Fruit fly (Drosophila melanogaster) whole organism, embryonic: ENCODE measurements around the gene Edg91.

Experiments
- Antp ChIP-seq: fragments of 200-800 bp; sonication (Bioruptor generic); optimal IDR thresholded peaks from 3 replicates; lab custom pipeline; 2016; ENCODE audit warnings: missing biosample characterization, missing genetic modification characterization
- Atf-2 ChIP-seq: fragments of 200-800 bp; sonication (Bioruptor generic); optimal IDR thresholded peaks from 2 replicates; lab custom pipeline; 2016; ENCODE audit warnings: missing biosample characterization, missing genetic modification characterization
- CG10366 ChIP-seq: fragments of 200-800 bp; sonication (Bioruptor generic); IDR thresholded peaks from 2 replicates; pipeline ENCODE4 v1.3.6; 2022; ENCODE audit warnings: missing biosample characterization, missing genetic modification characterization
- CG11504 ChIP-seq: fragments of 200-800 bp; sonication (Bioruptor generic); optimal IDR thresholded peaks from 3 replicates; lab custom pipeline; 2019; ENCODE audit warnings: missing biosample characterization, mild to moderate bottlenecking, missing genetic modification characterization, moderate library complexity
- CG12071 ChIP-seq: fragments of 200-800 bp; sonication (Bioruptor generic); optimal IDR thresholded peaks from 3 replicates; lab custom pipeline; 2018; ENCODE audit warnings: missing biosample characterization, mild to moderate bottlenecking, missing genetic modification characterization
- CG14710 ChIP-seq: fragments of 200-800 bp; sonication (Bioruptor generic); optimal IDR thresholded peaks from 3 replicates; lab custom pipeline; 2019; ENCODE audit warnings: missing biosample characterization, mild to moderate bottlenecking, missing genetic modification characterization, moderate library complexity
- CG16813 ChIP-seq: fragments of 200-800 bp; sonication (Bioruptor generic); IDR thresholded peaks from 3 replicates; pipeline ENCODE4 v1.3.6; 2022; ENCODE audit warnings: missing biosample characterization, missing genetic modification characterization; ENCODE audit not compliant: partially characterized antibody
- CG17829 ChIP-seq: fragments of 200-800 bp; optimal IDR thresholded peaks from 2 replicates; lab custom pipeline; 2019; ENCODE audit warnings: missing biosample characterization, mild to moderate bottlenecking, missing genetic modification characterization, moderate library complexity
- CG18476 ChIP-seq: fragments of 200-800 bp; sonication (Bioruptor generic); optimal IDR thresholded peaks from 2 replicates; lab custom pipeline; 2016; ENCODE audit warnings: missing biosample characterization, mild to moderate bottlenecking, missing genetic modification characterization
- CG18619 ChIP-seq: fragments of 200-800 bp; sonication (Bioruptor generic); optimal IDR thresholded peaks from 3 replicates; lab custom pipeline; 2017; ENCODE audit warnings: missing biosample characterization, mild to moderate bottlenecking, missing genetic modification characterization
- CG2712 ChIP-seq: fragments of 200-800 bp; optimal IDR thresholded peaks from 3 replicates; lab custom pipeline; 2019; ENCODE audit warnings: missing biosample characterization, mild to moderate bottlenecking, missing genetic modification characterization, moderate library complexity
- CG30431 ChIP-seq: fragments of 200-800 bp; sonication (Bioruptor generic); optimal IDR thresholded peaks from 2 replicates; lab custom pipeline; 2017; ENCODE audit warnings: missing biosample characterization, missing genetic modification characterization
- CG4424 ChIP-seq: fragments of 200-800 bp; sonication (Bioruptor generic); optimal IDR thresholded peaks from 3 replicates; lab custom pipeline; 2016; ENCODE audit warnings: missing biosample characterization, missing genetic modification characterization
- CG6654 ChIP-seq: fragments of 200-800 bp; sonication (Bioruptor generic); optimal IDR thresholded peaks from 2 replicates; lab custom pipeline; 2017; ENCODE audit warnings: missing biosample characterization, mild to moderate bottlenecking, missing genetic modification characterization
- CG7963 ChIP-seq: fragments of 200-800 bp; sonication (Bioruptor generic); IDR thresholded peaks from 3 replicates; pipeline ENCODE4 v1.3.6; 2022; ENCODE audit warnings: missing biosample characterization, missing genetic modification characterization; ENCODE audit not compliant: partially characterized antibody
- CG9215 ChIP-seq: fragments of 200-800 bp; sonication (Bioruptor generic); IDR thresholded peaks from 2 replicates; pipeline ENCODE4 v1.3.6; 2022; ENCODE audit warnings: missing biosample characterization, missing genetic modification characterization
- CG9932 ChIP-seq: fragments of 200-800 bp; sonication (Bioruptor generic); IDR thresholded peaks from 2 replicates; pipeline ENCODE4 v1.3.6; 2022; ENCODE audit warnings: missing biosample characterization, missing genetic modification characterization
- CTCF ChIP-seq: fragments of 200-800 bp; sonication (Bioruptor generic); optimal IDR thresholded peaks from 2 replicates; lab custom pipeline; 2017; ENCODE audit warnings: missing biosample characterization, mild to moderate bottlenecking, missing genetic modification characterization, moderate library complexity
- CrebB ChIP-seq: fragments of 200-800 bp; sonication (Bioruptor generic); optimal IDR thresholded peaks from 3 replicates; lab custom pipeline; 2018; ENCODE audit warnings: missing biosample characterization, mild to moderate bottlenecking, missing genetic modification characterization
- Drgx ChIP-seq: fragments of 200-800 bp; sonication (Bioruptor generic); IDR thresholded peaks from 2 replicates; pipeline ENCODE4 v1.3.6; 2022; ENCODE audit warnings: missing biosample characterization, missing genetic modification characterization
- Gsc ChIP-seq: fragments of 200-800 bp; sonication (Bioruptor generic); IDR thresholded peaks from 2 replicates; pipeline ENCODE4 v1.3.6; 2022; ENCODE audit warnings: missing biosample characterization, missing genetic modification characterization
- Gug ChIP-seq: fragments of 200-800 bp; sonication (Bioruptor generic); IDR thresholded peaks from 4 replicates; pipeline ENCODE4 v1.3.6; 2022; ENCODE audit warnings: missing biosample characterization, missing genetic modification characterization
- HmgD ChIP-seq: fragments of 200-800 bp; sonication (Bioruptor generic); optimal IDR thresholded peaks from 3 replicates; lab custom pipeline; 2016; ENCODE audit warnings: missing biosample characterization, missing genetic modification characterization
- NC2β ChIP-seq: fragments of 200-800 bp; sonication (Bioruptor generic); optimal IDR thresholded peaks from 2 replicates; lab custom pipeline; 2016; ENCODE audit warnings: missing biosample characterization, missing genetic modification characterization
- NFAT ChIP-seq: fragments of 200-800 bp; sonication (Bioruptor generic); IDR thresholded peaks from 2 replicates; pipeline ENCODE4 v1.3.6; 2022; ENCODE audit warnings: missing biosample characterization, missing genetic modification characterization
- Ptx1 ChIP-seq: fragments of 200-800 bp; sonication (Bioruptor generic); IDR thresholded peaks from 2 replicates; pipeline ENCODE4 v1.3.6; 2022; ENCODE audit warnings: missing biosample characterization, missing genetic modification characterization
- Six4 ChIP-seq: fragments of 200-800 bp; sonication (Bioruptor generic); optimal IDR thresholded peaks from 2 replicates; lab custom pipeline; 2016; ENCODE audit warnings: missing biosample characterization, missing genetic modification characterization
- Sox100B ChIP-seq: fragments of 200-800 bp; sonication (Bioruptor generic); optimal IDR thresholded peaks from 3 replicates; lab custom pipeline; 2018; ENCODE audit warnings: missing biosample characterization, mild to moderate bottlenecking, missing genetic modification characterization
- ato ChIP-seq: fragments of 200-800 bp; sonication (Bioruptor generic); IDR thresholded peaks from 2 replicates; pipeline ENCODE4 v1.3.6; 2022; ENCODE audit warnings: missing biosample characterization, missing genetic modification characterization; ENCODE audit not compliant: partially characterized antibody
- bbx ChIP-seq: fragments of 200-800 bp; sonication (Bioruptor generic); IDR thresholded peaks from 2 replicates; pipeline ENCODE4 v1.3.6; 2022; ENCODE audit warnings: missing biosample characterization, missing genetic modification characterization; ENCODE audit not compliant: partially characterized antibody
- bigmax ChIP-seq: fragments of 200-800 bp; sonication (Bioruptor generic); optimal IDR thresholded peaks from 2 replicates; lab custom pipeline; 2018; ENCODE audit warnings: missing biosample characterization, mild to moderate bottlenecking, missing genetic modification characterization
- cas ChIP-seq: fragments of 200-800 bp; sonication (Bioruptor generic); IDR thresholded peaks from 2 replicates; pipeline ENCODE4 v1.3.6; 2022; ENCODE audit warnings: missing biosample characterization, missing genetic modification characterization
- eve ChIP-seq, 2 experiments: fragments of >200 bp; optimal IDR thresholded peaks; 2 replicates each; lab custom pipeline; 2017; ENCODE audit warnings: missing biosample characterization in 2 of 2, missing genetic modification characterization in 2 of 2
- ewg ChIP-seq: fragments of 200-800 bp; sonication (Bioruptor generic); optimal IDR thresholded peaks from 3 replicates; lab custom pipeline; 2017; ENCODE audit warnings: mild to moderate bottlenecking, missing biosample characterization, missing genetic modification reagents, missing genetic modification characterization
- eyg ChIP-seq: fragments of 200-800 bp; sonication (Bioruptor generic); optimal IDR thresholded peaks from 3 replicates; lab custom pipeline; 2016; ENCODE audit warnings: missing biosample characterization, missing genetic modification characterization
- ftz-f1 ChIP-seq: fragments of 200-800 bp; sonication (Bioruptor generic); optimal IDR thresholded peaks from 2 replicates; lab custom pipeline; 2016; ENCODE audit warnings: missing biosample characterization, missing genetic modification characterization
- hb ChIP-seq: fragments of 200-800 bp; sonication (Bioruptor generic); IDR thresholded peaks from 3 replicates; pipeline ENCODE4 v1.3.6; 2022; ENCODE audit warnings: missing biosample characterization, missing genetic modification characterization; ENCODE audit not compliant: partially characterized antibody
- jigr1 ChIP-seq: fragments of 200-800 bp; sonication (Bioruptor generic); IDR thresholded peaks from 3 replicates; pipeline ENCODE4 v1.3.6; 2022; ENCODE audit warnings: missing biosample characterization, missing genetic modification characterization
- knrl ChIP-seq: fragments of 200-800 bp; sonication (Bioruptor generic); IDR thresholded peaks from 3 replicates; pipeline ENCODE4 v1.3.6; 2022; ENCODE audit warnings: missing biosample characterization, missing genetic modification characterization; ENCODE audit not compliant: partially characterized antibody
- lbe ChIP-seq: fragments of 200-800 bp; sonication (Bioruptor generic); optimal IDR thresholded peaks from 2 replicates; lab custom pipeline; 2016; ENCODE audit warnings: missing biosample characterization, mild to moderate bottlenecking, missing genetic modification characterization
- nmo ChIP-seq: fragments of 200-800 bp; sonication (Bioruptor generic); optimal IDR thresholded peaks from 2 replicates; lab custom pipeline; 2018; ENCODE audit warnings: missing biosample characterization, mild to moderate bottlenecking, missing genetic modification characterization, moderate library complexity
- row ChIP-seq: fragments of 200-800 bp; sonication (Bioruptor generic); IDR thresholded peaks from 3 replicates; pipeline ENCODE4 v1.3.6; 2022; ENCODE audit warnings: missing biosample characterization, missing genetic modification characterization
- sens ChIP-seq: fragments of 200-800 bp; sonication (Bioruptor generic); peaks from one replicate; lab custom pipeline; 2016; ENCODE audit warnings: missing biosample characterization, missing genetic modification characterization
- sim ChIP-seq: fragments of 200-800 bp; sonication (Bioruptor generic); IDR thresholded peaks from 2 replicates; pipeline ENCODE4 v1.3.6; 2022; ENCODE audit warnings: missing biosample characterization, missing genetic modification characterization
- sima ChIP-seq: fragments of 200-800 bp; sonication (Bioruptor generic); optimal IDR thresholded peaks from 2 replicates; lab custom pipeline; 2016; ENCODE audit warnings: missing biosample characterization, missing genetic modification characterization
- sna ChIP-seq: fragments of 200-800 bp; sonication (Bioruptor generic); IDR thresholded peaks from 2 replicates; pipeline ENCODE4 v1.3.6; 2022; ENCODE audit warnings: missing biosample characterization, missing genetic modification characterization; ENCODE audit not compliant: partially characterized antibody
- unpg ChIP-seq: fragments of 200-800 bp; sonication (Bioruptor generic); optimal IDR thresholded peaks from 3 replicates; lab custom pipeline; 2018; ENCODE audit warnings: missing biosample characterization, mild to moderate bottlenecking, missing genetic modification characterization, moderate library complexity
- zen2 ChIP-seq: fragments of 200-800 bp; sonication (Bioruptor generic); IDR thresholded peaks from 3 replicates; pipeline ENCODE4 v1.3.6; 2022; ENCODE audit warnings: missing biosample characterization, missing genetic modification characterization; ENCODE audit not compliant: partially characterized antibody
- zf30C ChIP-seq: fragments of 200-800 bp; sonication (Bioruptor generic); optimal IDR thresholded peaks from 3 replicates; lab custom pipeline; 2018; ENCODE audit warnings: missing biosample characterization, mild to moderate bottlenecking, missing genetic modification characterization
- zfh1 ChIP-seq: fragments of 200-800 bp; sonication (Bioruptor generic); IDR thresholded peaks from 3 replicates; pipeline ENCODE4 v1.3.6; 2022; ENCODE audit warnings: missing biosample characterization, missing genetic modification characterization

Edg91 gene

dm6 chr3R:17617976-17618308 is 6.6 kb upstream of the Edg91 start (continued):
- peak; percentile 78 for TF ChIP-seq ato (GFP tag; lab: Robert Waterston, UW)
- TF ChIP-seq CG2712, result no peak
- no peak for TF ChIP-seq lbe
- TF ChIP-seq sna (GFP tag; lab: Robert Waterston, UW), result peak; percentile 78; the same call in 1 of the 2 replicates
- TF ChIP-seq CG18476 (GFP tag; lab: Kevin White, UChicago), result no peak
- TF ChIP-seq NFAT (GFP tag; lab: Robert Waterston, UW), result no peak
- TF ChIP-seq CG9932 (GFP tag; lab: Robert Waterston, UW), result no peak
- peak; percentile 76; the same call in 2 of the 3 replicates for TF ChIP-seq knrl (GFP tag; lab: Robert Waterston, UW)
- TF ChIP-seq CG16813 (GFP tag; lab: Robert Waterston, UW), result peak; percentile 92
- TF ChIP-seq Antp, result no peak
- TF ChIP-seq CG14710 (tag; lab: Kevin White, UChicago), result no peak
- no peak for TF ChIP-seq unpg (GFP tag; lab: Kevin White, UChicago)
- no peak for TF ChIP-seq CG6654 (GFP tag; lab: Kevin White, UChicago)
- TF ChIP-seq zf30C (GFP tag; lab: Kevin White, UChicago), result no peak
- peak; percentile 84 for TF ChIP-seq CG7963 (GFP tag; lab: Robert Waterston, UW)
- no peak for TF ChIP-seq Six4 (GFP tag; lab: Kevin White, UChicago)
- TF ChIP-seq Atf-2 (GFP tag; lab: Kevin White, UChicago), result no peak
- no peak for TF ChIP-seq sim (GFP tag; lab: Robert Waterston, UW)
- no peak for TF ChIP-seq eve (GFP tag; optimal IDR thresholded peaks at IDR 0.05; lab: Kevin White, UChicago)
- no peak for TF ChIP-seq jigr1 (GFP tag; lab: Robert Waterston, UW)
- TF ChIP-seq CG12071 (GFP tag; lab: Kevin White, UChicago), result no peak
- no peak for TF ChIP-seq ewg (GFP tag; lab: Kevin White, UChicago)
- peak; percentile 80 for TF ChIP-seq bbx (GFP tag; lab: Robert Waterston, UW)
- peak; percentile 56; the same call in 2 of the 3 replicates for TF ChIP-seq zen2 (GFP tag; lab: Robert Waterston, UW)
- no peak for TF ChIP-seq Sox100B (GFP tag; lab: Kevin White, UChicago)
- no peak for TF ChIP-seq row
- no peak for TF ChIP-seq HmgD (GFP tag; lab: Kevin White, UChicago)
- no peak for TF ChIP-seq CG9215
- 0 out of 2 replicates have a peak, but pooled peaks have one; percentile 8 for TF ChIP-seq Drgx (GFP tag; lab: Robert Waterston, UW)

- TF ChIP-seq bigmax (GFP tag; lab: Kevin White, UChicago) (peak; percentile 70), sens (GFP tag; lab: Kevin White, UChicago) (peak; percentile 81), CG11504 (tag; lab: Kevin White, UChicago) (peak; percentile 4), CTCF (GFP tag; lab: Kevin White, UChicago) (peak; percentile 97), Gug (no peak), cas (no peak), CG10366 (GFP tag; lab: Robert Waterston, UW) (no peak), zfh1 (peak; percentile 63; the same call in 1 of the 3 replicates), sima (no peak), CG30431 (no peak), CG14710 (tag; lab: Kevin White, UChicago) (no peak), Ptx1 (peak; percentile 33; the same call in 1 of the 2 replicates), CG16813 (GFP tag; lab: Robert Waterston, UW) (no peak), NC2β (no peak), hb (GFP tag; lab: Robert Waterston, UW) (no peak; the same call in 2 of the 3 replicates), CrebB (tag; lab: Kevin White, UChicago) (no peak), CG18619 (GFP tag; lab: Kevin White, UChicago) (no peak), nmo (GFP tag; lab: Kevin White, UChicago) (peak; percentile 13), CG17829 (tag; lab: Kevin White, UChicago) (peak; percentile 28), ftz-f1 (GFP tag; lab: Kevin White, UChicago) (peak; percentile 76), Gsc (GFP tag; lab: Robert Waterston, UW) (no peak), CG4424 (GFP tag; lab: Kevin White, UChicago) (no peak), eyg (GFP tag; lab: Kevin White, UChicago) (no peak)
Measured at dm6 chr3R:17617121-17617975, 6.0 kb upstream of the Edg91 start.
